Fruit fly (Drosophila melanogaster) whole organism: ENCODE measurements around the gene dachs.

Experiments
- CG8478 ChIP-seq: fragments of >200 bp; optimal IDR thresholded peaks from 2 replicates; lab custom pipeline; 2018; ENCODE audit warnings: inconsistent platforms
- Dll ChIP-seq: fragments of >200 bp; optimal IDR thresholded peaks from 2 replicates; lab custom pipeline; 2017
- EcR ChIP-seq, 2 experiments: fragments of >200 bp; optimal IDR thresholded peaks; 2 replicates each; lab custom pipeline; 2017; ENCODE audit warnings: missing biosample characterization in 2 of 2, missing genetic modification characterization in 2 of 2, missing genetic modification reagents in 2 of 2
- pan ChIP-seq: fragments of >200 bp; optimal IDR thresholded peaks from 2 replicates; lab custom pipeline; 2017
- psq ChIP-seq: fragments of >200 bp; optimal IDR thresholded peaks from 2 replicates; lab custom pipeline; 2017
- usp ChIP-seq: fragments of >200 bp; optimal IDR thresholded peaks from 2 replicates; lab custom pipeline; 2017; ENCODE audit warnings: missing biosample characterization, missing genetic modification characterization, mixed read lengths

The dachs gene

dm6 chr2L:8463144-8464106, 3.2 kb upstream of the dachs start, which contains the start of gene Agpat2:
TSS of gene Agpat2 (minus strand) at chr2L:8463994.
- TF ChIP-seq EcR (GFP tag; optimal IDR thresholded peaks at IDR 0.05; lab: Kevin White, UChicago) (no peak), pan (no peak), CG8478 (lab: Kevin White, UChicago) (no peak), usp (GFP tag; lab: Kevin White, UChicago) (no peak), Dll (no peak), psq (no peak)

dm6 chr2L:8464107-8464582, 2.5 kb upstream of the dachs start, which contains the start of gene prg:
TSS of gene prg (plus strand) at chr2L:8464488.
- TF ChIP-seq pan (no peak), psq (no peak), CG8478 (lab: Kevin White, UChicago) (no peak), EcR (GFP tag; optimal IDR thresholded peaks at IDR 0.05; lab: Kevin White, UChicago) (no peak), Dll (no peak), usp (GFP tag; lab: Kevin White, UChicago) (no peak)

DNA sequence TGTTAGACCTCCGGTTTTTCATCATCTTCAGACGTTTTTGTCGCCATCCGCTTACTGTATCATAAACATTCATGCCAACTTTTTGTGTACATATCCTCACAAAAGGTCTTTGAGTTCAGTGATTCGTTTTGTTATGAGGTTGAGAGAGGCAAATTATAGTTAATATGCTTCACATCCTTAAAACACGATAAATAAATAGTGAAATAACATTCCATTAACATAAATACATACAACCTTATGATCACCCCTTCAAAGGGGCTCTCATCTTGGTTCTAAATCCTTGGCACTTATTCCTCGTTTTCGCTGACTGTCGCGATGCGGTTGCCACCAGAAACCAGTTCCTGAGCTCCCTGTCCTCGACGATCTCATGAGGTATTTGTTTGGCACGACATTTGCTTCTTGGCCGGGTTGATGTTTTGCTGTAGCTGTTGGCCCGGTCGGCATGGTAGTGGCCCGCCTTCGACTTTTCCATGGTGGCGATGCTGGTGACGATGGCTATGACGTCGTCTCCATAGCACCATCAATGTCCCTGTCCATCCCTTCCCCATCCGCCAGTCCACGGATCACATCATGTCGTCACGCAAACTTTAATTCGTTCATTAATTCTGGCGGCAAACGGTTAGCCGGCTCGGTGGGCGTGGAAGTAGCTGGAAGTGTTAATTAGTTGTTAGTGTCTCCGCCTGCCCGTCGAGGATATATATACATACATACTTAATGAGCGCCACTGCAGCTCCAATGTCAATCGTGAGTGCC, 2.5 kb downstream of the dachs start:
- TF ChIP-seq Dll (no peak), pan (no peak), psq (no peak), usp (GFP tag; lab: Kevin White, UChicago) (no peak)

DNA sequence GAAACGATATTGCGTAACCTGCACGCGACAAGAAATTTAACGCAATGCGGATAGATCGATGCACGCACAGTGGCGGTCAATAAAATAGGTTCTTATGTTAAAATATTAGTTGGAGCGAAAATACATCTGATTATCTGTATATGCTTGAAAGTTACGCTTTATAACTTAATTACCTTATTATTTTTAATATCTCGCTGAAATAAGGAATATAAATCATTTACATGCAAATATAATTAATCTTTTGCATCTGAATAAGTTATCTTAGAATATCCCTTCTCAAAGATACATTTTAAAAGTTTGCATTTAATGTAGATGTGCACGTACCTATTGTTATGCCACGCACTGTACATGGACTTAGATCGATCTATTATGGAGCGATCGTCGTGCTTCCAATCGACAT, 5.0 kb downstream of the dachs start:
- no peak for TF ChIP-seq usp (GFP tag; lab: Kevin White, UChicago)
- no peak for TF ChIP-seq psq
- no peak for TF ChIP-seq EcR (GFP tag; optimal IDR thresholded peaks at IDR 0.05; lab: Kevin White, UChicago)
- TF ChIP-seq Dll, result no peak
- no peak for TF ChIP-seq pan
- no peak for TF ChIP-seq CG8478 (lab: Kevin White, UChicago)

DNA sequence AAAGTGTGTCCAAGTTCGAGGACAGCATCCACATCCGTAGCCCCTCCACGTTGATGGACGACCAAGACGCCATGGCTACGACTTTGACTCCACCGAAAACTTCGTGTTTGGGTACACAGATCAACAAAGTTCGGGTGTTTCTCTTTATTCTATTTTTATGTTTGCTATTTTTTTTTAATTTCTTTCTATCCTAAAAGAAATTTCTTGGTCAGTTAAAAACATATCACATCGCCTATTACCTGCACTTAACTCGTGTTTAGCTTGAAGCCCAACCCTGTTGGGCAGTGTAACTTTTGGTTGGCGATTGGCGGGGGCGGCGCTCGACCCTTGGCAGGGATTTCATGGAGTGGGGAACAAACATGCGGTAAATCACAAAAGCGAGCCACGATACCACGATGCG, 6.8 kb downstream of the dachs start:
- TF ChIP-seq CG8478 (lab: Kevin White, UChicago) (no peak), Dll (no peak), usp (GFP tag; lab: Kevin White, UChicago) (no peak), EcR (GFP tag; optimal IDR thresholded peaks at IDR 0.05; lab: Kevin White, UChicago) (no peak), psq (no peak), pan (no peak)

dm6 chr2L:8477049-8477448, 10.4 kb downstream of the dachs start, which contains the start of gene CheA29a:
TSS of gene CheA29a (plus strand) at chr2L:8477349.
- TF ChIP-seq Dll (no peak), usp (GFP tag; lab: Kevin White, UChicago) (no peak), CG8478 (lab: Kevin White, UChicago) (no peak), EcR (GFP tag; optimal IDR thresholded peaks at IDR 0.05; lab: Kevin White, UChicago) (no peak), psq (no peak), pan (no peak)

dm6 chr2L:8477971-8478370, 11.4 kb downstream of the dachs start:
- no peak for TF ChIP-seq psq
- no peak for TF ChIP-seq EcR (GFP tag; optimal IDR thresholded peaks at IDR 0.05; lab: Kevin White, UChicago)
- no peak for TF ChIP-seq usp (GFP tag; lab: Kevin White, UChicago)
- TF ChIP-seq Dll, result no peak
- no peak for TF ChIP-seq CG8478 (lab: Kevin White, UChicago)
- TF ChIP-seq pan, result no peak

dm6 chr2L:8478379-8478778, 11.8 kb downstream of the dachs start:
- TF ChIP-seq EcR (GFP tag; optimal IDR thresholded peaks at IDR 0.05; lab: Kevin White, UChicago), result no peak
- TF ChIP-seq Dll, result peak; percentile 50

- no peak for TF ChIP-seq EcR (GFP tag; optimal IDR thresholded peaks at IDR 0.05; lab: Kevin White, UChicago)
- TF ChIP-seq CG8478 (lab: Kevin White, UChicago), result no peak
- TF ChIP-seq pan, result no peak
- TF ChIP-seq Dll, result no peak
- TF ChIP-seq psq, result no peak
Observed at dm6 chr2L:8478911-8479706, 12.5 kb downstream of the dachs start.

DNA sequence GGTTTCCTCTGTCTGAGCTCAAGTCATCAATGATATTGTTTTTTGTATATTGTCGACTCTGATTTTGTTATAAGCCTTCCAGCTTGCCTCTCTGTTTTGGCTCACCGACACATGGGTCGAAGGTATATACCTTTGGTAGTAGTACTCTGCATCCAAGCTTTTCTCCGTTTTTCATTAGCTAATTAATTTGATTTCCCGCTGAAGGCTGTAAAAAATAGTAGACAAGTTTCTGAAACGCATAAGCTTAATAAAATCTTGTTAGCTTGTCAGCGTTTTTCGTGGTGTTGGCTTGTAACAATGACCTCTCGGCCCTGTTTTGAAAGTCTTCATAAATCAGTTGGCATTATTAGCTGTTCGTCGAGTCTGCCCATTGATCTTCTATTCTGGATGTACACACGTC, 14.2 kb downstream of the dachs start:
- TF ChIP-seq psq, result no peak
- no peak for TF ChIP-seq usp (GFP tag; lab: Kevin White, UChicago)
- TF ChIP-seq CG8478 (lab: Kevin White, UChicago), result no peak
- TF ChIP-seq pan, result no peak
- TF ChIP-seq EcR (GFP tag; optimal IDR thresholded peaks at IDR 0.05; lab: Kevin White, UChicago), result no peak
- TF ChIP-seq Dll, result no peak

- TF ChIP-seq EcR (GFP tag; optimal IDR thresholded peaks at IDR 0.05; lab: Kevin White, UChicago) (no peak), CG8478 (lab: Kevin White, UChicago) (no peak), pan (no peak), Dll (no peak), psq (no peak), usp (GFP tag; lab: Kevin White, UChicago) (no peak)
Observed at dm6 chr2L:8481623-8482424, 15.2 kb downstream of the dachs start, which contains the start of gene CG43796. TSS of gene CG43796 (plus strand) at chr2L:8482374.
